Fruit fly (Drosophila melanogaster): ENCODE measurements around the gene CG13114.

CG13114 gene

DNA sequence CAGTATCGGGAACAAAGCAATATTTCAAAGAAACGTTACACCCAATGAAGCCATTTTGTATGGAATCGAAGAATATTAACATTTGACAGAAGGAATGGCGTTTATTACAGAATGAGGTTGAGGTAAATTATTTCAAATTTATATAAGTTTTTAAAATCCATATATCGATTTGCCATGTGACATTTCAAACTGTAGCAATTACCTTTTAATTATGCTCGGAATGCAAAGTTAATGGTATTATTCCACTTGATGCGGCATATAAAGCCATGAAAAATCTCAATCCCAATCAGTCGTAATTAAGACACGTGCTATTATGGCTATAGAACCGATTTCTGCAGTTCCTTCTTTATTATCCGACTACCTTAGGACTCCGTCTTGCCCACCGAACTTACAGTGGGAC is 17.4 kb upstream of the CG13114 start, which contains the start of gene CG31883:
TSS of gene CG31883 (plus strand) at position 301 of the 400 bp plus-strand sequence.
- TF ChIP-seq Hr96 (GFP tag; optimal IDR thresholded peaks at IDR 0.05) (no peak), CG14711 (tag; optimal IDR thresholded peaks at IDR 0.05) (no peak), CG7101 (tag; optimal IDR thresholded peaks at IDR 0.05) (no peak), cic (GFP tag; optimal IDR thresholded peaks at IDR 0.05) (no peak), bab1 (GFP tag; optimal IDR thresholded peaks at IDR 0.05) (no peak), CG5204 (GFP tag; optimal IDR thresholded peaks at IDR 0.05) (no peak), CG12768 (GFP tag; optimal IDR thresholded peaks at IDR 0.05) (no peak), Mnt (GFP tag; optimal IDR thresholded peaks at IDR 0.05) (no peak), pad (GFP tag; optimal IDR thresholded peaks at IDR 0.05) (no peak), CG7045 (GFP tag; optimal IDR thresholded peaks at IDR 0.05) (no peak)

DNA sequence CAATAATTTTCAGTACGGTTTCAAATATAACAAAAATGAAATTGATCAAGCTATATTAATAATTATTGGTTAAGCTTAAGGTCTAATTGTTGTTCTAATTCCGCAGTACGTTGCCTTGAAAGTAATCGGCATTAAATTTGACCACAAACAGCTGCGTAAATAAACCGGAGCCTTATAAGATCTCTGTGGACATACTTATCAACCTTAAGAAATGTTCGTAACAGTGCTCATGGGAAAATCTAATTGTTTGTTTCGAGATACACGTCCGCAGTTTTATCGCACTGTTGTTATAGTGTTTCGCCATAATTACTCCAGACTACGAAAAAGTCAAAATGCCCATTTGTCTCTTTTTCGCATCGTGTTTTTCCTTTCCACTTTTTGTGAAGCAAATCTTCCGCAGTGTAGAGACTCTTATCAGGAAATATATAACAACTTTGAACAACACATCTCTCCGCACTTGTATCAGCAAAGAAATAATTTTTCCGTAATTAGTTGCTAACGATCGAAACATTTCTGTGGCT is 15.7 kb upstream of the CG13114 start:
- TF ChIP-seq CG11617 (GFP tag; optimal IDR thresholded peaks at IDR 0.05) (peak; percentile 29), CG33017 (tag; optimal IDR thresholded peaks at IDR 0.05) (peak; percentile 27), tj (GFP tag; optimal IDR thresholded peaks at IDR 0.05) (no peak), CG12768 (GFP tag; optimal IDR thresholded peaks at IDR 0.05) (peak; percentile 26), cic (GFP tag; optimal IDR thresholded peaks at IDR 0.05) (peak; percentile 77), kay (GFP tag; ENCODE audit: borderline replicate concordance) (peak; percentile 67), bab1 (GFP tag; optimal IDR thresholded peaks at IDR 0.05) (no peak), CG7101 (tag; optimal IDR thresholded peaks at IDR 0.05) (peak; percentile 11), CG14711 (tag; optimal IDR thresholded peaks at IDR 0.05) (no peak), toe (GFP tag; optimal IDR thresholded peaks at IDR 0.05) (no peak), pad (GFP tag; optimal IDR thresholded peaks at IDR 0.05) (no peak), cnc (optimal IDR thresholded peaks at IDR 0.05) (no peak), Crg-1 (GFP tag; optimal IDR thresholded peaks at IDR 0.05) (no peak), Hr96 (GFP tag; optimal IDR thresholded peaks at IDR 0.05) (no peak), ovo (GFP tag; optimal IDR thresholded peaks at IDR 0.05) (no peak), CG1620 (GFP tag; optimal IDR thresholded peaks at IDR 0.05) (no peak), Mnt (GFP tag; optimal IDR thresholded peaks at IDR 0.05) (no peak), CG7045 (GFP tag; optimal IDR thresholded peaks at IDR 0.05) (no peak), CG5204 (GFP tag; optimal IDR thresholded peaks at IDR 0.05) (no peak), Clk (GFP tag; optimal IDR thresholded peaks at IDR 0.05) (no peak)

- TF ChIP-seq bab1 (GFP tag; optimal IDR thresholded peaks at IDR 0.05) (peak; percentile 40), CG14711 (tag; optimal IDR thresholded peaks at IDR 0.05) (peak; percentile 1), Crg-1 (GFP tag; optimal IDR thresholded peaks at IDR 0.05) (no peak)
Measured at dm6 chr2L:9539988-9540573, 5.5 kb upstream of the CG13114 start, which contains the start of gene CG17855. CG17855 (plus strand) TSS chr2L:9540523.

- TF ChIP-seq Hr96 (GFP tag; optimal IDR thresholded peaks at IDR 0.05) (no peak), CG33017 (tag; optimal IDR thresholded peaks at IDR 0.05) (no peak), CG12768 (GFP tag; optimal IDR thresholded peaks at IDR 0.05) (no peak), toe (GFP tag; optimal IDR thresholded peaks at IDR 0.05) (no peak), CG14711 (tag; optimal IDR thresholded peaks at IDR 0.05) (no peak), Clk (GFP tag; optimal IDR thresholded peaks at IDR 0.05) (no peak), Mnt (GFP tag; optimal IDR thresholded peaks at IDR 0.05) (no peak), CG7045 (GFP tag; optimal IDR thresholded peaks at IDR 0.05) (no peak), cic (GFP tag; optimal IDR thresholded peaks at IDR 0.05) (no peak), tj (GFP tag; optimal IDR thresholded peaks at IDR 0.05) (no peak)
Measured at dm6 chr2L:9542578-9542977, 3.0 kb upstream of the CG13114 start, which contains the start of gene Cpr30B. Cpr30B (plus strand) TSS chr2L:9542878.

DNA sequence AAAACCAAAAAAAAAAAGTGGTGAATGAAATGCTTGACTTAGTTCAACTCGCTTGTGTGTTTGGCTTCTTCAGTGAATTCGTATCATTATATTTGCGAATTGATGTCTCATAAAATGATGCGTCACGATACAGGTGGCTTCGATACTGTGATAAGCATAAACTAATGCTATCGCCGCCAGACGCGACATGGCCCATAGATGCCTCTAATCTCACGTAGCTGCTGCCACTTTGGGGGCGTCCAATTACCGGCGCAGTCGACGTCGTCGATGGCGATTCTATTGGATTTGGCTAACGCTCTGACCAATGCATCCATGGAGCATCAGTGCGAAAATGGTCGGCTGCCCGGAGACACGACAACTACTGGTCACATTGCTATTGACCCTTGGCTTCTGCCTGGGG is 1.7 kb upstream of the CG13114 start, which contains the start of gene CG13113:
TSS of gene CG13113 (plus strand) at position 301 of the 400 bp plus-strand sequence.
- TF ChIP-seq toe (GFP tag; optimal IDR thresholded peaks at IDR 0.05) (no peak), ovo (GFP tag; optimal IDR thresholded peaks at IDR 0.05) (no peak), Clk (GFP tag; optimal IDR thresholded peaks at IDR 0.05) (no peak), kay (GFP tag; ENCODE audit: borderline replicate concordance) (no peak), CG14711 (tag; optimal IDR thresholded peaks at IDR 0.05) (no peak), CG12768 (GFP tag; optimal IDR thresholded peaks at IDR 0.05) (no peak), CG33017 (tag; optimal IDR thresholded peaks at IDR 0.05) (no peak), CG1620 (GFP tag; optimal IDR thresholded peaks at IDR 0.05) (no peak), CG7045 (GFP tag; optimal IDR thresholded peaks at IDR 0.05) (no peak)

DNA sequence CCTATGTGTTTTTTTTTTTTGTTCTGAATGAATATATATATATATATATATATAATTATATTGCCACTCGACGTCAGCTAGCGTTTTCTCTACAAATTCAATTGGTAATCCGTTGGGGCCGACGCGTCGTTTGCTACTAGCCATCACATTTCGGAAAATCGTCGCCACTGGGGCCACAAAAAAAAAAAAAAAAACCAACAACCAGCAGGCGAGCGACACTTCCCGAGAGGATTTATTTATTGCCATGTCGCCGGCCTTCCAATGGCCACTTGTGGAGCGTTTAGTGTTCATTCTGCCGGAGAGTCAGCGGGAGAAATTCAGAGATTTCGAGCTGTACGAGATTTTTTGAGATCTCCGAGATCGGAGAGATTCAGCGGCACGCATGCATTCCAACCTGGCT is 5.3 kb downstream of the CG13114 start:
- TF ChIP-seq ovo (GFP tag; optimal IDR thresholded peaks at IDR 0.05) (no peak), pad (GFP tag; optimal IDR thresholded peaks at IDR 0.05) (no peak), Mnt (GFP tag; optimal IDR thresholded peaks at IDR 0.05) (peak; percentile 31), toe (GFP tag; optimal IDR thresholded peaks at IDR 0.05) (no peak), cnc (optimal IDR thresholded peaks at IDR 0.05) (no peak), bab1 (GFP tag; optimal IDR thresholded peaks at IDR 0.05) (no peak), CG7045 (GFP tag; optimal IDR thresholded peaks at IDR 0.05) (no peak), CG1620 (GFP tag; optimal IDR thresholded peaks at IDR 0.05) (no peak), CG33017 (tag; optimal IDR thresholded peaks at IDR 0.05) (no peak), Crg-1 (GFP tag; optimal IDR thresholded peaks at IDR 0.05) (no peak), kay (GFP tag; ENCODE audit: borderline replicate concordance) (peak; percentile 75), CG5204 (GFP tag; optimal IDR thresholded peaks at IDR 0.05) (peak; percentile 13), CG7101 (tag; optimal IDR thresholded peaks at IDR 0.05) (no peak), CG11617 (GFP tag; optimal IDR thresholded peaks at IDR 0.05) (no peak), Hr96 (GFP tag; optimal IDR thresholded peaks at IDR 0.05) (no peak), cic (GFP tag; optimal IDR thresholded peaks at IDR 0.05) (no peak), Clk (GFP tag; optimal IDR thresholded peaks at IDR 0.05) (no peak), CG12768 (GFP tag; optimal IDR thresholded peaks at IDR 0.05) (no peak), CG14711 (tag; optimal IDR thresholded peaks at IDR 0.05) (no peak), tj (GFP tag; optimal IDR thresholded peaks at IDR 0.05) (no peak)

Data from whole organism, adult.